Worm (Caenorhabditis elegans) whole organism, L2 larva: ENCODE data around the gene tomm-7.

Source experiments
- ZK546.5 ChIP-seq: sonication (generic microtip); optimal IDR thresholded peaks from 2 replicates; lab custom pipeline; 2017; ENCODE audit warnings: missing biosample characterization, missing genetic modification characterization
- aly-2 ChIP-seq: fragments of 150-350 bp; optimal IDR thresholded peaks from 2 replicates; lab custom pipeline; 2014; ENCODE audit warnings: missing biosample characterization, missing genetic modification characterization
- ceh-82 ChIP-seq: fragments of 150-350 bp; optimal IDR thresholded peaks from 2 replicates; lab custom pipeline; 2014; ENCODE audit warnings: missing biosample characterization, missing genetic modification characterization
- lin-13 ChIP-seq: fragments of 150-350 bp; optimal IDR thresholded peaks from 2 replicates; lab custom pipeline; 2014; ENCODE audit warnings: missing biosample characterization, missing genetic modification reagents, missing genetic modification characterization
- nhr-12 ChIP-seq: fragments of 150-350 bp; optimal IDR thresholded peaks from 2 replicates; lab custom pipeline; 2014; ENCODE audit warnings: missing biosample characterization, missing genetic modification characterization
- nhr-23 ChIP-seq: fragments of 150-350 bp; optimal IDR thresholded peaks from 2 replicates; lab custom pipeline; 2014; ENCODE audit warnings: missing biosample characterization, missing genetic modification reagents, missing genetic modification characterization
- sem-4 ChIP-seq: fragments of 150-350 bp; optimal IDR thresholded peaks from 2 replicates; lab custom pipeline; 2014; ENCODE audit warnings: missing biosample characterization, missing genetic modification reagents, missing genetic modification characterization
- sma-3 ChIP-seq: sonication (generic microtip); optimal IDR thresholded peaks from 2 replicates; lab custom pipeline; 2016; ENCODE audit warnings: missing genetic modification reagents, missing genetic modification characterization, missing compliant biosample characterization
- unc-62 ChIP-seq: fragments of 150-350 bp; optimal IDR thresholded peaks from 2 replicates; lab custom pipeline; 2014; ENCODE audit warnings: missing biosample characterization, missing genetic modification reagents, missing genetic modification characterization
- ztf-11 ChIP-seq: sonication (generic microtip); optimal IDR thresholded peaks from 2 replicates; lab custom pipeline; 2017; ENCODE audit warnings: missing biosample characterization, missing genetic modification characterization

DNA sequence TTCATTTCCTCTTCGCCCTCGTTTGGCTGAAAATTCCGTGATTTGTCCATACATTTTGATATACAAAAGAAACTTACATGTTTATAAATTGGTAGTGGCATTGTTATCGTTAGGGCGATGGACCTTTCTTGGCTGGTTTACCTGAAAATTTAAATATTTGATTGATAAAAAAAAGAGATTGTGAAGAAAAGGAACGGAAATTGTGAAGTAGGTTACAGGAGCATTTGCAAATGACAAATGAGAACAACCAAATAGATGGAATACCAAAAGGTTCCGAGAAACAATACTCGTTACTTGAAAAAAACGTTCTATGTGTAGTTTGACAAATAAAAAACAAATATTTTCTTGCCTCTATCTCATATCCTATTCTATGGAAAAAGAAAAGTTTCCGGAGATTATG, 15.9 kb upstream of the tomm-7 start, which contains the start of gene ZK652.8:
- TF ChIP-seq aly-2 (tag; lab: Kevin White, UChicago) (no peak), nhr-12 (no peak), nhr-23 (tag; lab: Kevin White, UChicago) (no peak), unc-62 (GFP tag; lab: Kevin White, UChicago) (no peak), sma-3 (GFP tag; lab: Kevin White, UChicago) (no peak), ZK546.5 (tag; lab: Kevin White, UChicago) (no peak), ceh-82 (tag; lab: Kevin White, UChicago) (no peak), ztf-11 (no peak), sem-4 (tag; lab: Kevin White, UChicago) (no peak), lin-13 (GFP tag; lab: Kevin White, UChicago) (no peak)
